Worm (Caenorhabditis elegans) whole organism, midembryonic: Measurements from ENCODE around the gene sri-31.

Source experiments
- T22C8.4 ChIP-seq: fragments of 200-800 bp; sonication (Bioruptor generic); IDR thresholded peaks from 2 replicates; pipeline ENCODE4 v1.3.6; 2022; ENCODE audit warnings: missing genetic modification characterization, missing compliant biosample characterization
- flt-1 ChIP-seq: fragments of 200-800 bp; sonication (Bioruptor generic); IDR thresholded peaks from 2 replicates; pipeline ENCODE4 v1.3.6; 2022; ENCODE audit warnings: missing genetic modification characterization, missing compliant biosample characterization
- klf-2 ChIP-seq: fragments of 200-800 bp; sonication (Bioruptor generic); conservative IDR thresholded peaks from 2 replicates; pipeline ENCODE4 v1.3.6; 2022; ENCODE audit warnings: missing genetic modification reagents, missing genetic modification characterization, missing compliant biosample characterization
- med-1 ChIP-seq: sonication (generic microtip); optimal IDR thresholded peaks from 2 replicates; lab custom pipeline; 2017; ENCODE audit warnings: missing genetic modification characterization, mild to moderate bottlenecking, missing compliant biosample characterization, antibody characterized with exemption, missing genetic modification reagents; ENCODE audit not compliant: insufficient read depth
- ref-1 ChIP-seq: fragments of 200-800 bp; sonication (Bioruptor generic); conservative IDR thresholded peaks from 2 replicates; pipeline ENCODE4 v1.3.6; 2022; ENCODE audit warnings: missing genetic modification reagents, missing genetic modification characterization, missing compliant biosample characterization
- ztf-23 ChIP-seq: fragments of 200-800 bp; sonication (Bioruptor generic); IDR thresholded peaks from 2 replicates; pipeline ENCODE4 v1.3.6; 2022; ENCODE audit warnings: missing genetic modification reagents, missing genetic modification characterization, missing compliant biosample characterization
- ztf-29 ChIP-seq: fragments of 200-800 bp; sonication (Bioruptor generic); IDR thresholded peaks from 2 replicates; pipeline ENCODE4 v1.3.6; 2022; ENCODE audit warnings: missing genetic modification reagents, missing genetic modification characterization, missing compliant biosample characterization

DNA sequence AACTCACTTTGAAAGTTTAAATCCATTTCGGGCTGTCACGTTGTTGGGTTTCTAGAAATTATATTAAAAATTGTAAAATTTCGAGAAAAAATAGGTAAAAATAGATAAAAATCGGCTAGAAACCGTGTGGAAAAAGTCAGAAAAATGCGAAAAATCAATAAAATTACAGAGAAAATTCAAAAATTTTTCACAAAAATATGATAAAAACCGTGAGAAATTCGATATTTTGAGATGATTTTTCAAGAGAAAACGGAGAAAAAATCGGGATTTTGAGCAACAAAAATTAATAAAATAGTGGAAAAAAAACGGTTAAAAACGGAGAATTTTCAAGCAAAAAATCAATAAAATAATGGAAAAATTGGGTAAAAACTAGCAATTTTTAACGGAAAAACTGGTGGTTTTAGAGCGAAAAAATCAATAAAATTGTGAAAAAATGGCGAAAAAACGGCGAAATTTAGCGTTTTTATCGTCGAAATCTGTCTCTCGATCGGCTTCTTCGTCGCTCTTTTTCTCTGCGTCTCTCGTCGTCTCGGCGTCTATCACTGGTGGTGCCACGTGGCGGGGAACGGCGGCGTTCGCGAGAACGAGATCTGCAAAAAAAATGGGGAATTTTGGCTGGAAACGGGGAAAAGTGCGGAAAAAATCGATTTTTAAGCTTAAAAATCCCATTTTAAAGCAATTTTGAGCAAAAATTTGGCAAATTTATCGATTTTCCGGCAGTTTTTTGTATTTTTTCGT, 20.4 kb downstream of the sri-31 start, which contains the start of gene Y25C1A.7:
- 0 out of 2 replicates have a peak, but pooled peaks have one; percentile 15 for TF ChIP-seq T22C8.4 (GFP tag; lab: Robert Waterston, UW)
- TF ChIP-seq med-1, result no peak
- TF ChIP-seq klf-2 (GFP tag; lab: Robert Waterston, UW), result no peak
- TF ChIP-seq ztf-23 (GFP tag; lab: Robert Waterston, UW), result no peak
- TF ChIP-seq ztf-29, result peak; percentile 13; the same call in 1 of the 2 replicates
- TF ChIP-seq flt-1 (GFP tag; lab: Robert Waterston, UW), result no peak
- TF ChIP-seq ref-1 (GFP tag; lab: Robert Waterston, UW), result no peak
